Fruit fly (Drosophila melanogaster): Measurements from ENCODE around the gene Fim.

The Fim gene

dm6 chrX:17292050-17292730, 9.5 kb downstream of the Fim start (continued):
- no peak for TF ChIP-seq grn (GFP tag; optimal IDR thresholded peaks at IDR 0.05)
- TF ChIP-seq CG11247 (GFP tag; IDR thresholded peaks at IDR 0.05): no peak
- no peak for TF ChIP-seq CG2202 (tag; optimal IDR thresholded peaks at IDR 0.05)
- TF ChIP-seq Six4 (GFP tag; optimal IDR thresholded peaks at IDR 0.05): peak; percentile 16
- peak; percentile 44 for TF ChIP-seq CG10267 (tag; optimal IDR thresholded peaks at IDR 0.05)
- no peak for TF ChIP-seq YL-1 (GFP tag; optimal IDR thresholded peaks at IDR 0.05)
- no peak for TF ChIP-seq Sry-δ (GFP tag; optimal IDR thresholded peaks at IDR 0.05)
- peak; percentile 15 for TF ChIP-seq CTCF (GFP tag; optimal IDR thresholded peaks at IDR 0.05)
- peak; percentile 83 for TF ChIP-seq CG18599 (GFP tag; optimal IDR thresholded peaks at IDR 0.05)
- TF ChIP-seq gro (GFP tag; optimal IDR thresholded peaks at IDR 0.05): no peak
- peak; percentile 47; the same call in 1 of the 3 replicates for TF ChIP-seq Optix (GFP tag; IDR thresholded peaks at IDR 0.05)
- no peak for TF ChIP-seq CG6654 (GFP tag; optimal IDR thresholded peaks at IDR 0.05)
- TF ChIP-seq Ptx1 (GFP tag; IDR thresholded peaks at IDR 0.05): no peak; the same call in 1 of the 2 replicates
- TF ChIP-seq CG1832 (GFP tag; optimal IDR thresholded peaks at IDR 0.05): no peak
- no peak for TF ChIP-seq Dp (GFP tag; optimal IDR thresholded peaks at IDR 0.05)
- TF ChIP-seq pzg (GFP tag; optimal IDR thresholded peaks at IDR 0.05): no peak
- TF ChIP-seq Dbx (GFP tag; IDR thresholded peaks at IDR 0.05): peak; percentile 65
- no peak for TF ChIP-seq CG11560 (tag; IDR thresholded peaks at IDR 0.05)
- TF ChIP-seq usp (GFP tag; optimal IDR thresholded peaks at IDR 0.05): no peak
- peak; percentile 89 for TF ChIP-seq Med (GFP tag)
- TF ChIP-seq CG8765 (GFP tag; IDR thresholded peaks at IDR 0.05): no peak
- TF ChIP-seq CG7556 (GFP tag; optimal IDR thresholded peaks at IDR 0.05): peak; percentile 75
- peak; percentile 40 for TF ChIP-seq ewg (GFP tag; optimal IDR thresholded peaks at IDR 0.05)
- TF ChIP-seq Side (GFP tag; optimal IDR thresholded peaks at IDR 0.05): peak; percentile 4
- TF ChIP-seq grau (tag; optimal IDR thresholded peaks at IDR 0.05): peak; percentile 82
- TF ChIP-seq CG6254 (GFP tag; optimal IDR thresholded peaks at IDR 0.05): no peak
- TF ChIP-seq Asciz (GFP tag; optimal IDR thresholded peaks at IDR 0.05): peak; percentile 39
- TF ChIP-seq Neu2 (GFP tag; optimal IDR thresholded peaks at IDR 0.05; ENCODE audit: borderline replicate concordance): no peak
- TF ChIP-seq CG11398 (GFP tag; optimal IDR thresholded peaks at IDR 0.05): no peak
- no peak for TF ChIP-seq Awh (GFP tag; IDR thresholded peaks at IDR 0.05)
- no peak for TF ChIP-seq gsb-n (tag; optimal IDR thresholded peaks at IDR 0.05)
- no peak for TF ChIP-seq lbe (GFP tag; optimal IDR thresholded peaks at IDR 0.05)
- peak; percentile 48 for TF ChIP-seq CG15696 (tag; optimal IDR thresholded peaks at IDR 0.05)
- TF ChIP-seq CG12769 (tag; optimal IDR thresholded peaks at IDR 0.05): peak; percentile 83
- TF ChIP-seq bcd (GFP tag; optimal IDR thresholded peaks at IDR 0.05): peak; percentile 75
- 0 out of 2 replicates have a peak, but pooled peaks have one; percentile 41 for TF ChIP-seq E2f2 (GFP tag; IDR thresholded peaks at IDR 0.05)
- TF ChIP-seq toy (GFP tag; IDR thresholded peaks at IDR 0.05): no peak
- no peak for TF ChIP-seq CG4360 (GFP tag; IDR thresholded peaks at IDR 0.05)
- no peak for TF ChIP-seq NC2β (GFP tag; optimal IDR thresholded peaks at IDR 0.05)
- peak; percentile 69 for TF ChIP-seq Rfx (GFP tag; IDR thresholded peaks at IDR 0.05)
- TF ChIP-seq Drgx (GFP tag; IDR thresholded peaks at IDR 0.05): no peak
- no peak for TF ChIP-seq trem (tag; optimal IDR thresholded peaks at IDR 0.05)
- TF ChIP-seq CG2712 (tag; optimal IDR thresholded peaks at IDR 0.05): peak; percentile 68
- peak; percentile 66 for TF ChIP-seq CG18619 (GFP tag; optimal IDR thresholded peaks at IDR 0.05)
- TF ChIP-seq D (optimal IDR thresholded peaks at IDR 0.05): no peak
- TF ChIP-seq D (GFP tag; optimal IDR thresholded peaks at IDR 0.05): peak; percentile 54
- TF ChIP-seq CG30403 (GFP tag; optimal IDR thresholded peaks at IDR 0.05): peak; percentile 74
- TF ChIP-seq MESR4 (GFP tag; optimal IDR thresholded peaks at IDR 0.05): no peak
- peak; percentile 39 for TF ChIP-seq sqz (GFP tag; optimal IDR thresholded peaks at IDR 0.05)
- peak; percentile 48 for TF ChIP-seq CG18476 (GFP tag; optimal IDR thresholded peaks at IDR 0.05)
- no peak for TF ChIP-seq Hey (tag; optimal IDR thresholded peaks at IDR 0.05)

All from whole organism, embryonic.